Comparison of ENCODE assay signal across 6 fruit fly cellular contexts in genomic region chr3L:73352-74147, dm6.
TF ChIP-seq lines count a peak whose summit lies in the region.

No protein-coding gene starts in this region.

- no peak for TF ChIP-seq CTCF in whole organism, embryonic (GFP tag; optimal IDR thresholded peaks at IDR 0.05; lab: Kevin White, UChicago)

TF ChIP-seq in whole organism, 6 proteins besides CTCF, POLR2A, EP300 and RAD21:
- peak; percentile 76 to 81 for TF ChIP-seq EcR (GFP tag; optimal IDR thresholded peaks at IDR 0.05; lab: Kevin White, UChicago)
- TF ChIP-seq Dll (optimal IDR thresholded peaks at IDR 0.05; lab: Kevin White, UChicago), result no peak
TF ChIP-seq in whole organism: peak in this region for 1.

TF ChIP-seq in whole organism, adult, 20 proteins besides CTCF, POLR2A, EP300 and RAD21:
- TF ChIP-seq ovo (GFP tag; optimal IDR thresholded peaks at IDR 0.05; lab: Kevin White, UChicago) (no peak), CG12768 (GFP tag; optimal IDR thresholded peaks at IDR 0.05; lab: Kevin White, UChicago) (peak; percentile 6), Crg-1 (GFP tag; optimal IDR thresholded peaks at IDR 0.05; lab: Kevin White, UChicago) (no peak), pad (GFP tag; optimal IDR thresholded peaks at IDR 0.05; lab: Kevin White, UChicago) (peak; percentile 28), tj (GFP tag; optimal IDR thresholded peaks at IDR 0.05; lab: Kevin White, UChicago) (peak; percentile 75)

TF ChIP-seq in whole organism, embryonic, 481 proteins besides CTCF, POLR2A, EP300 and RAD21:
- peak; percentile 73 for TF ChIP-seq crol (GFP tag; IDR thresholded peaks at IDR 0.05; lab: Robert Waterston, UW)
- TF ChIP-seq nau (GFP tag; optimal IDR thresholded peaks at IDR 0.05; lab: Kevin White, UChicago), result no peak
- TF ChIP-seq CG17359 (tag; optimal IDR thresholded peaks at IDR 0.05; lab: Kevin White, UChicago), result no peak
- TF ChIP-seq pfk (GFP tag; optimal IDR thresholded peaks at IDR 0.05; lab: Kevin White, UChicago), result peak; percentile 91
- peak; percentile 73 for TF ChIP-seq lbe (GFP tag; optimal IDR thresholded peaks at IDR 0.05; lab: Kevin White, UChicago)
- no peak for TF ChIP-seq pan (optimal IDR thresholded peaks at IDR 0.05; lab: Kevin White, UChicago)
- peak in 1 of 2 experiments; percentile 20 for TF ChIP-seq pan (GFP tag; optimal IDR thresholded peaks at IDR 0.05 in 1 of 2, IDR thresholded peaks at IDR 0.05 in 1 of 2)
- peak; percentile 37 for TF ChIP-seq sens (GFP tag; lab: Kevin White, UChicago)
- no peak for TF ChIP-seq lmd (GFP tag; IDR thresholded peaks at IDR 0.05; lab: Robert Waterston, UW)
- TF ChIP-seq corto (GFP tag; optimal IDR thresholded peaks at IDR 0.05; lab: Kevin White, UChicago), result peak; percentile 63
- peak; percentile 30 for TF ChIP-seq CG13894 (tag; optimal IDR thresholded peaks at IDR 0.05; lab: Kevin White, UChicago)
- 0 out of 2 replicates have a peak, but pooled peaks have one; percentile 5 for TF ChIP-seq ttk (GFP tag; IDR thresholded peaks at IDR 0.05; lab: Robert Waterston, UW)
- TF ChIP-seq bsh (GFP tag; optimal IDR thresholded peaks at IDR 0.05; lab: Kevin White, UChicago), result peak in 1 of 2 experiments; percentile 35
- no peak for TF ChIP-seq CG9215 (GFP tag; IDR thresholded peaks at IDR 0.05; lab: Robert Waterston, UW)
- TF ChIP-seq sim (GFP tag; IDR thresholded peaks at IDR 0.05; lab: Robert Waterston, UW), result 0 out of 2 replicates have a peak, but pooled peaks have one; percentile 36

TF ChIP-seq in whole organism, prepupa, 60 proteins besides CTCF, POLR2A, EP300 and RAD21 (continues in another document):
- TF ChIP-seq salr (GFP tag; optimal IDR thresholded peaks at IDR 0.05; lab: Kevin White, UChicago) (peak; percentile 53 to 64), CG3032 (tag; optimal IDR thresholded peaks at IDR 0.05; lab: Kevin White, UChicago) (peak; percentile 74), esn (GFP tag; optimal IDR thresholded peaks at IDR 0.05; lab: Kevin White, UChicago) (peak; percentile 73), CG3919 (GFP tag; optimal IDR thresholded peaks at IDR 0.05; lab: Kevin White, UChicago) (peak; percentile 68), CG34406 (GFP tag; optimal IDR thresholded peaks at IDR 0.05; lab: Kevin White, UChicago) (peak; percentile 30), lz (GFP tag; optimal IDR thresholded peaks at IDR 0.05; lab: Kevin White, UChicago) (peak; percentile 42), Hr38 (GFP tag; optimal IDR thresholded peaks at IDR 0.05; lab: Kevin White, UChicago) (no peak), cyc (GFP tag; optimal IDR thresholded peaks at IDR 0.05; lab: Kevin White, UChicago) (peak; percentile 71), achi (GFP tag; optimal IDR thresholded peaks at IDR 0.05; lab: Kevin White, UChicago) (peak; percentile 68), dsx (GFP tag; optimal IDR thresholded peaks at IDR 0.05; lab: Kevin White, UChicago; ENCODE audit: poor library complexity, severe bottlenecking) (peak; percentile 55), CG6792 (GFP tag; optimal IDR thresholded peaks at IDR 0.05; lab: Kevin White, UChicago) (peak; percentile 21), Blimp-1 (GFP tag; optimal IDR thresholded peaks at IDR 0.05; lab: Kevin White, UChicago) (peak; percentile 33), CG11762 (GFP tag; optimal IDR thresholded peaks at IDR 0.05; lab: Kevin White, UChicago; ENCODE audit: insufficient read depth) (peak; percentile 20), CG11902 (GFP tag; optimal IDR thresholded peaks at IDR 0.05; lab: Kevin White, UChicago) (peak; percentile 9), CG8119 (GFP tag; IDR thresholded peaks at IDR 0.05; lab: Robert Waterston, UW) (0 out of 3 replicates have a peak, but pooled peaks have one; percentile 20), CG1621 (tag; optimal IDR thresholded peaks at IDR 0.05; lab: Kevin White, UChicago) (peak; percentile 18), spab (GFP tag; optimal IDR thresholded peaks at IDR 0.05; lab: Kevin White, UChicago) (peak; percentile 71), pdm3 (GFP tag; optimal IDR thresholded peaks at IDR 0.05; lab: Kevin White, UChicago) (peak; percentile 66), CG15336 (GFP tag; IDR thresholded peaks at IDR 0.05; lab: Robert Waterston, UW) (no peak), CG7368 (GFP tag; optimal IDR thresholded peaks at IDR 0.05; lab: Kevin White, UChicago) (peak; percentile 58), svp (GFP tag; lab: Kevin White, UChicago) (peak; percentile 86), OdsH (GFP tag; optimal IDR thresholded peaks at IDR 0.05; lab: Kevin White, UChicago) (peak; percentile 71)

TF ChIP-seq in whole organism, pupa, 21 proteins besides CTCF, POLR2A, EP300 and RAD21:
- TF ChIP-seq CG13204 (GFP tag; optimal IDR thresholded peaks at IDR 0.05; lab: Kevin White, UChicago) (peak; percentile 42), CG34367 (tag; optimal IDR thresholded peaks at IDR 0.05; lab: Kevin White, UChicago) (peak; percentile 60), CG4496 (GFP tag; IDR thresholded peaks at IDR 0.05; lab: Robert Waterston, UW) (peak; percentile 19; the same call in 1 of the 3 replicates), CG12605 (GFP tag; IDR thresholded peaks at IDR 0.05; lab: Robert Waterston, UW) (no peak), CG17806 (tag; optimal IDR thresholded peaks at IDR 0.05; lab: Kevin White, UChicago) (peak; percentile 67), Snoo (tag; optimal IDR thresholded peaks at IDR 0.05; lab: Kevin White, UChicago) (peak; percentile 49), CG15710 (tag; optimal IDR thresholded peaks at IDR 0.05; lab: Kevin White, UChicago) (peak; percentile 75), CG10348 (GFP tag; IDR thresholded peaks at IDR 0.05; lab: Robert Waterston, UW) (no peak), Pif1B (GFP tag; optimal IDR thresholded peaks at IDR 0.05; lab: Kevin White, UChicago) (peak; percentile 72), rn (GFP tag; IDR thresholded peaks at IDR 0.05; lab: Robert Waterston, UW) (no peak), CG9948 (tag; optimal IDR thresholded peaks at IDR 0.05; lab: Kevin White, UChicago) (peak; percentile 70), gl (tag; optimal IDR thresholded peaks at IDR 0.05; lab: Kevin White, UChicago) (peak; percentile 11), CG8159 (tag; optimal IDR thresholded peaks at IDR 0.05; lab: Kevin White, UChicago) (peak; percentile 75), Ets98B (GFP tag; IDR thresholded peaks at IDR 0.05; lab: Robert Waterston, UW) (no peak), EcR (GFP tag; optimal IDR thresholded peaks at IDR 0.05; lab: Kevin White, UChicago) (peak; percentile 97), CG32121 (GFP tag; IDR thresholded peaks at IDR 0.05; lab: Robert Waterston, UW) (no peak), CG8301 (tag; optimal IDR thresholded peaks at IDR 0.05; lab: Kevin White, UChicago) (peak; percentile 54), CG14655 (GFP tag; optimal IDR thresholded peaks at IDR 0.05; lab: Kevin White, UChicago) (peak; percentile 72), fd96Ca (GFP tag; IDR thresholded peaks at IDR 0.05; lab: Robert Waterston, UW) (no peak; the same call in 2 of the 3 replicates), Pif1A (GFP tag; optimal IDR thresholded peaks at IDR 0.05; lab: Kevin White, UChicago) (peak; percentile 78), D1 (tag; optimal IDR thresholded peaks at IDR 0.05; lab: Kevin White, UChicago) (peak; percentile 49)

TF ChIP-seq in whole organism, wandering third instar larva, 38 proteins besides CTCF, POLR2A, EP300 and RAD21 (continues in another document):
- TF ChIP-seq Mio (GFP tag; optimal IDR thresholded peaks at IDR 0.05; lab: Kevin White, UChicago) (peak; percentile 20), usp (GFP tag; optimal IDR thresholded peaks at IDR 0.05; lab: Kevin White, UChicago) (no peak), fru (GFP tag; optimal IDR thresholded peaks at IDR 0.05; lab: Kevin White, UChicago) (peak; percentile 88), pan (optimal IDR thresholded peaks at IDR 0.05; lab: Kevin White, UChicago) (no peak), dl (GFP tag; optimal IDR thresholded peaks at IDR 0.05; lab: Kevin White, UChicago; ENCODE audit: insufficient read depth in 1 of 2, partially characterized antibody in 2 of 2) (peak in 1 of 2 experiments; percentile 46), OdsH (GFP tag; optimal IDR thresholded peaks at IDR 0.05; lab: Kevin White, UChicago) (peak; percentile 76), woc (GFP tag; optimal IDR thresholded peaks at IDR 0.05; lab: Kevin White, UChicago) (peak; percentile 90), Sp1 (GFP tag; optimal IDR thresholded peaks at IDR 0.05; lab: Kevin White, UChicago) (peak; percentile 70), CG9705 (GFP tag; optimal IDR thresholded peaks at IDR 0.05; lab: Kevin White, UChicago) (peak; percentile 19), psq (GFP tag; optimal IDR thresholded peaks at IDR 0.05; lab: Kevin White, UChicago) (peak; percentile 93), Dif (GFP tag; optimal IDR thresholded peaks at IDR 0.05; lab: Kevin White, UChicago; ENCODE audit: partially characterized antibody) (peak; percentile 31), sage (GFP tag; optimal IDR thresholded peaks at IDR 0.05; lab: Kevin White, UChicago) (peak; percentile 58), lola (GFP tag; optimal IDR thresholded peaks at IDR 0.05; lab: Kevin White, UChicago) (no peak), jim (GFP tag; optimal IDR thresholded peaks at IDR 0.05; lab: Kevin White, UChicago) (no peak), Vsx2 (GFP tag; optimal IDR thresholded peaks at IDR 0.05; lab: Kevin White, UChicago; ENCODE audit: partially characterized antibody) (no peak), brk (GFP tag; optimal IDR thresholded peaks at IDR 0.05; lab: Kevin White, UChicago) (peak; percentile 71), CG32264 (GFP tag; optimal IDR thresholded peaks at IDR 0.05; lab: Kevin White, UChicago) (peak; percentile 20), Abd-B (GFP tag; optimal IDR thresholded peaks at IDR 0.05; lab: Kevin White, UChicago) (no peak), CrebA (GFP tag; optimal IDR thresholded peaks at IDR 0.05; lab: Kevin White, UChicago; ENCODE audit: borderline replicate concordance) (peak; percentile 52), Myc (optimal IDR thresholded peaks at IDR 0.05; lab: Kevin White, UChicago) (no peak), Hr83 (GFP tag; optimal IDR thresholded peaks at IDR 0.05; lab: Kevin White, UChicago; ENCODE audit: poor library complexity, severe bottlenecking) (no peak), Hnf4 (GFP tag; optimal IDR thresholded peaks at IDR 0.05; lab: Kevin White, UChicago) (no peak), h (GFP tag; optimal IDR thresholded peaks at IDR 0.05; lab: Kevin White, UChicago) (peak; percentile 87), Hr78 (GFP tag; optimal IDR thresholded peaks at IDR 0.05; lab: Kevin White, UChicago) (no peak), N (GFP tag; optimal IDR thresholded peaks at IDR 0.05; lab: Kevin White, UChicago) (no peak), sv (GFP tag; optimal IDR thresholded peaks at IDR 0.05; lab: Kevin White, UChicago) (no peak), rgr (GFP tag; optimal IDR thresholded peaks at IDR 0.05; lab: Kevin White, UChicago) (peak; percentile 83), tai (GFP tag; optimal IDR thresholded peaks at IDR 0.05; lab: Kevin White, UChicago) (peak; percentile 62), Rel (GFP tag; optimal IDR thresholded peaks at IDR 0.05; lab: Kevin White, UChicago) (no peak), Rel (tag; optimal IDR thresholded peaks at IDR 0.05; lab: Kevin White, UChicago) (peak; percentile 40), GATAd (GFP tag; optimal IDR thresholded peaks at IDR 0.05; lab: Kevin White, UChicago) (no peak)
